Worm (Caenorhabditis elegans): ENCODE results near the gene nlp-64.
"Not testable (repeated sequence)": the region's sequence is repeated elsewhere in the genome, so short reads cannot be mapped to it uniquely, and the experiment has no call there.

DNA sequence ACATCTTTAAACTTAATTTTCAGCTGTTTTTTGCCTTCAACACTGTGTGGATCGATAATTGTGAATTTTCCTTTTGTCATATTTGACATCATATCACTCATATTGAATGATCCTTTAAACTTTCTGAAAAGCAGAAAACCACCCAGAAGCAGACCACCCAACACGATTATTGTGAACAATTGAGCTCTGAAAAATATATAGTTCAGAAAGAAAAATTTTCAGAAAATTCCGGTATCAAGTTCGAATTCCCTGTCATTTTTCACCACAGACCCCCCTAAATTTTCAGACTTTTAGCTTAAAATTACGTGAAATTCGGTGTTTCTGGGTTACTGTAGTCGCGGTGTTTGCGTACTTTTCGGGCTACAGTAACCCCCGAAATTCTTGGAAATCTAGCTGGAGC lies 25.0 kb downstream of the nlp-64 start, which contains the start of gene Y47C4A.1:
- TF ChIP-seq ref-1 (GFP tag; conservative IDR thresholded peaks at IDR 0.05); cog-1 (tag; optimal IDR thresholded peaks at IDR 0.05); flt-1 (GFP tag; IDR thresholded peaks at IDR 0.05); klf-2 (GFP tag; conservative IDR thresholded peaks at IDR 0.05); T22C8.4 (GFP tag; IDR thresholded peaks at IDR 0.05); ztf-23 (GFP tag; IDR thresholded peaks at IDR 0.05); tab-1 (GFP tag; IDR thresholded peaks at IDR 0.05); med-1 (GFP tag; optimal IDR thresholded peaks at IDR 0.05; ENCODE audit: insufficient read depth); ztf-29 (GFP tag; IDR thresholded peaks at IDR 0.05): not testable (repeated sequence)

Data from whole organism, midembryonic.